Fruit fly (Drosophila melanogaster) whole organism, prepupa: ENCODE results near the gene Or65c.
A peak's percentile ranks its signal among the peaks of the same experiment; 100 is the strongest.

ENCODE experiments used
- CG10669 ChIP-seq: fragments of 200-800 bp; sonication (Bioruptor generic); optimal IDR thresholded peaks from 3 replicates; lab custom pipeline; 2018; ENCODE audit warnings: missing biosample characterization, mild to moderate bottlenecking, missing genetic modification characterization, moderate library complexity
- CG16779 ChIP-seq: fragments of 200-800 bp; sonication (Bioruptor generic); optimal IDR thresholded peaks from 3 replicates; lab custom pipeline; 2017; ENCODE audit warnings: missing biosample characterization, mild to moderate bottlenecking, missing genetic modification characterization
- CG6854 ChIP-seq: fragments of 200-800 bp; sonication (Bioruptor generic); optimal IDR thresholded peaks from 2 replicates; lab custom pipeline; 2017; ENCODE audit warnings: missing biosample characterization, mild to moderate bottlenecking, missing genetic modification characterization
- CG8632 ChIP-seq: fragments of 200-800 bp; sonication (Bioruptor generic); optimal IDR thresholded peaks from 3 replicates; lab custom pipeline; 2016; ENCODE audit warnings: missing biosample characterization, missing genetic modification characterization
- Hr39 ChIP-seq: fragments of 200-800 bp; sonication (Bioruptor generic); optimal IDR thresholded peaks from 2 replicates; lab custom pipeline; 2016; ENCODE audit warnings: missing biosample characterization, missing genetic modification characterization
- Met ChIP-seq: fragments of 200-800 bp; sonication (Bioruptor generic); optimal IDR thresholded peaks from 3 replicates; lab custom pipeline; 2016; ENCODE audit warnings: missing biosample characterization, missing genetic modification characterization
- Smox ChIP-seq: fragments of 200-800 bp; sonication (Bioruptor generic); optimal IDR thresholded peaks from 3 replicates; lab custom pipeline; 2016; ENCODE audit warnings: missing biosample characterization, missing genetic modification characterization
- achi ChIP-seq: fragments of 200-800 bp; sonication (Bioruptor generic); optimal IDR thresholded peaks from 3 replicates; lab custom pipeline; 2016; ENCODE audit warnings: missing biosample characterization, missing genetic modification characterization

Gene Or65c

dm6 chr3L:6371406-6371805 lies 44.0 kb downstream of the Or65c start (continued):
- no peak for TF ChIP-seq CG8632 (GFP tag; lab: Kevin White, UChicago)
- TF ChIP-seq Hr39 (GFP tag; lab: Kevin White, UChicago) = peak; percentile 4
- peak; percentile 13 for TF ChIP-seq Smox (GFP tag; lab: Kevin White, UChicago)
- TF ChIP-seq CG10669 (GFP tag; lab: Kevin White, UChicago) = peak; percentile 75
- TF ChIP-seq CG6854 (GFP tag; lab: Kevin White, UChicago) = no peak
- peak; percentile 36 for TF ChIP-seq Met (GFP tag; lab: Kevin White, UChicago)
- no peak for TF ChIP-seq CG16779 (tag; lab: Kevin White, UChicago)
- peak; percentile 29 for TF ChIP-seq achi (GFP tag; lab: Kevin White, UChicago)
